Worm (Caenorhabditis elegans) whole organism, L4 larva: Measurements from ENCODE around the gene irk-2.

ENCODE experiments used
- Y105C5A.15 ChIP-seq: fragments of 200-800 bp; sonication (Bioruptor generic); IDR thresholded peaks from 2 replicates; pipeline ENCODE4 v1.3.6; 2022; ENCODE audit warnings: missing genetic modification characterization, missing compliant biosample characterization
- nhr-10 ChIP-seq: fragments of 150-350 bp; optimal IDR thresholded peaks from 2 replicates; lab custom pipeline; 2014; ENCODE audit warnings: missing biosample characterization, missing genetic modification characterization
- nhr-25 ChIP-seq: sonication (generic microtip); optimal IDR thresholded peaks from 2 replicates; lab custom pipeline; 2017; ENCODE audit warnings: missing genetic modification characterization, mild to moderate bottlenecking, missing compliant biosample characterization, antibody characterized with exemption, moderate library complexity, borderline replicate concordance; ENCODE audit not compliant: insufficient read depth
- php-3 ChIP-seq: fragments of 200-800 bp; sonication (Bioruptor generic); IDR thresholded peaks from 2 replicates; pipeline ENCODE4 v1.3.6; 2022; ENCODE audit warnings: missing genetic modification reagents, missing genetic modification characterization, missing compliant biosample characterization

DNA sequence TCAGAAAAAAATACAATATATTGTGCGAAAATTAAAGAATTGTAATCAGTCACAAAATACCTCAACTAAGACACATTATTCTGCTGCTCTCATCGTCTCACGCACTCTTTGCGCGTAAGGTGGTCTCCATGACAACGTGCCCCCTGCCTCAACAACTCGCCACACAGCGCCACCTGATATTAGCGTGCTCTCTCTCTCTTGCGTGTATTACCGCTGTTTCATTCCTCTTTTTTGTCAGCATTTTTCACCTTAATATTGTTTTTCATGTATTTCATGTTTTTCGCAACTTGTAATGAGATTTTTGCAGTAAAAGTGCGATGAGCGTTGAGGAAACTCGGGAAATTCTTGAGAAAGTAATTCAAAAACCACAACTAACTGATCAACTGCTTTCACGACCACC lies 49.2 kb upstream of the irk-2 start, which contains the start of gene dyf-11:
- TF ChIP-seq Y105C5A.15 (GFP tag; lab: Robert Waterston, UW), result no peak
- no peak for TF ChIP-seq nhr-10
- no peak for TF ChIP-seq php-3 (GFP tag; lab: Robert Waterston, UW)
- no peak for TF ChIP-seq nhr-25 (tag; lab: Kevin White, UChicago)
